ENCODE assay signal across 4 worm cellular contexts in the genomic region with DNA sequence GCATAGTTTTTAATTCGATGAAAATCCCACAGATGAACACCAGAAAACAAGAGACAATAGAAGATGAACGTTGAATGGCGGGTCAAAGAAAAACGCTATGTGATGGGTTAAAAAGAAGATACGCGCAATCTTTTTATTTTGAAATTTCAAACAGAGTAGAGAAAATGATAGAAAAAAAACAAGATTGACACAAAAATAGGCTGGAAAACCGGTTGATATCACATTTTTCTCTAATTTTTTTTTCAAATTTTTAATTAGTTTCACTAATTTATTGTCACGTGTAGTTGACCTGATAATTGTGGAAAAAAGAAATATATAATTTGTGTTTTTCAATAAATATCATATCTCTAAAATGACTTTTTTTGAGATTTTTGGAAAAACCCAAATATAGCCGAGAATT.
A peak's percentile ranks its signal among the peaks of the same experiment; 100 is the strongest.
TF ChIP-seq lines count a peak whose summit lies in the region.

A gene (minus strand): TSS at position 101 of the 400 bp plus-strand sequence.

TF ChIP-seq in whole organism, L1 larva, 84 proteins besides CTCF, POLR2A, EP300 and RAD21:
- TF ChIP-seq lin-14 (GFP tag; optimal IDR thresholded peaks at IDR 0.05; lab: Kevin White, UChicago) (peak; percentile 10), elt-3 (tag; optimal IDR thresholded peaks at IDR 0.05; lab: Kevin White, UChicago) (peak in 1 of 6 experiments; percentile 5), sup-37 (GFP tag; optimal IDR thresholded peaks at IDR 0.05; lab: Kevin White, UChicago) (no peak), grh-1 (GFP tag; IDR thresholded peaks at IDR 0.05; lab: Robert Waterston, UW) (peak; percentile 46), snu-23 (GFP tag; optimal IDR thresholded peaks at IDR 0.05; lab: Kevin White, UChicago) (peak; percentile 1), efl-1 (optimal IDR thresholded peaks at IDR 0.05; lab: Kevin White, UChicago) (no peak), efl-1 (GFP tag; optimal IDR thresholded peaks at IDR 0.05 in 1 of 2; lab: Kevin White, UChicago) (peak in 1 of 2 experiments; percentile 7), nhr-47 (tag; optimal IDR thresholded peaks at IDR 0.05; lab: Kevin White, UChicago) (no peak), elt-2 (tag; optimal IDR thresholded peaks at IDR 0.05; lab: Kevin White, UChicago) (no peak), lin-35 (GFP tag; optimal IDR thresholded peaks at IDR 0.05; lab: Kevin White, UChicago) (peak in 1 of 2 experiments; percentile 3), snpc-4 (tag; optimal IDR thresholded peaks at IDR 0.05; lab: Kevin White, UChicago) (no peak), mdl-1 (tag; optimal IDR thresholded peaks at IDR 0.05; lab: Kevin White, UChicago) (no peak), nhr-85 (tag; lab: Kevin White, UChicago) (peak; percentile 56)

TF ChIP-seq in whole organism, L2 larva, 48 proteins besides CTCF, POLR2A, EP300 and RAD21:
- TF ChIP-seq nhr-129 (tag; optimal IDR thresholded peaks at IDR 0.05; lab: Kevin White, UChicago) = no peak
- TF ChIP-seq Y55F3AM.14 (GFP tag; optimal IDR thresholded peaks at IDR 0.05; lab: Kevin White, UChicago) = no peak
- TF ChIP-seq sma-3 (GFP tag; optimal IDR thresholded peaks at IDR 0.05; lab: Kevin White, UChicago) = no peak
- TF ChIP-seq nhr-25 (tag; optimal IDR thresholded peaks at IDR 0.05; lab: Kevin White, UChicago) = peak; percentile 36
- TF ChIP-seq mbf-1 (tag; optimal IDR thresholded peaks at IDR 0.05; lab: Kevin White, UChicago) = no peak
- no peak for TF ChIP-seq nhr-10 (tag; optimal IDR thresholded peaks at IDR 0.05; lab: Kevin White, UChicago)
- TF ChIP-seq R02D3.7 (tag; optimal IDR thresholded peaks at IDR 0.05; lab: Kevin White, UChicago) = no peak
- TF ChIP-seq blmp-1 (tag; optimal IDR thresholded peaks at IDR 0.05; lab: Kevin White, UChicago; ENCODE audit: insufficient read depth) = peak; percentile 45

TF ChIP-seq in whole organism, L4 larva, 104 proteins besides CTCF, POLR2A, EP300 and RAD21:
- TF ChIP-seq aha-1 (tag; lab: Kevin White, UChicago) (peak; percentile 88), dmd-6 (GFP tag; IDR thresholded peaks at IDR 0.05; lab: Robert Waterston, UW) (peak; percentile 34; the same call in 1 of the 2 replicates), F26F4.8 (GFP tag; conservative IDR thresholded peaks at IDR 0.05; lab: Robert Waterston, UW) (no peak), T20F7.1 (GFP tag; optimal IDR thresholded peaks at IDR 0.05; lab: Kevin White, UChicago) (no peak), tra-1 (GFP tag; IDR thresholded peaks at IDR 0.05; lab: Robert Waterston, UW) (0 out of 2 replicates have a peak, but pooled peaks have one; percentile 10), hlh-30 (tag; optimal IDR thresholded peaks at IDR 0.05; lab: Kevin White, UChicago; ENCODE audit: insufficient read depth) (peak; percentile 2), nhr-6 (tag; optimal IDR thresholded peaks at IDR 0.05; lab: Kevin White, UChicago) (no peak)

TF ChIP-seq in whole organism, young adult, 124 proteins besides CTCF, POLR2A, EP300 and RAD21:
- TF ChIP-seq somi-1 (GFP tag; optimal IDR thresholded peaks at IDR 0.05; lab: Kevin White, UChicago) (peak; percentile 24), lin-40 (tag; optimal IDR thresholded peaks at IDR 0.05; lab: Kevin White, UChicago) (peak; percentile 39), sea-2 (GFP tag; IDR thresholded peaks at IDR 0.05; lab: Robert Waterston, UW) (no peak)
